Worm (Caenorhabditis elegans): ENCODE data around the gene F21C10.5.
A peak's percentile ranks its signal among the peaks of the same experiment; 100 is the strongest.

Gene F21C10.5

DNA sequence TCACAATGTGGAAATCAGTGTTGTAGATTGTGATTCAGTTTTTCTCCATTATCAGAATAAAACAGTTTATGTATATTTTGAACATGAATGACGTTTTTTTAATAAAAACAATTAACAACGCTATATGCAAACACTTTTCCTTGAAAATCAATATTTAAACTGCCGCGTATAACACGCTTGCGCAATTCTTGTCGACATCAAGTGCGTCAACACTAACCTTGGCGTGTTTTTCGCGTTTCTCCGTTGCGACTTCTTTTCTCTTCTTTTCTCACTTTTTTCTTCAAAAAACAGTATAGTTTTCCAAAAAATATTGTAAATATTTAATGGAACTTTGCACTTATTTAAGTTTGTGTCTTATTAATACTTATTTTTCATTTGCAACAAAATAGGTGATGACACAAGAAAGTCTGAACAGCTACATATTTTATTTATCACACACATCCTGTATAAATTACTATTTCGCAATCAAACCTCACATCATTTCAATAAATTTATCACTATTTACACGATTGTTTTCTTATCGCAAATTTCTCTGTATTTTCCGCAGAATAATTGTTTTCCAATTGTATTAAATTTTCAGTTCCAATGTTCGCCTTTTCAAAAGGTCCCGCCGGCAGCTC, 49.9 kb downstream of the F21C10.5 start, which contains the start of gene spas-1:
Gene spas-1 (plus strand): TSS at position 572 of the 620 bp plus-strand sequence.
- TF ChIP-seq flh-1 (GFP tag; optimal IDR thresholded peaks at IDR 0.05) (no peak), mab-5 (tag; optimal IDR thresholded peaks at IDR 0.05) (no peak), mls-2 (tag; optimal IDR thresholded peaks at IDR 0.05) (peak; percentile 32), ceh-39 (tag; optimal IDR thresholded peaks at IDR 0.05) (no peak), lin-32 (GFP tag; optimal IDR thresholded peaks at IDR 0.05) (peak; percentile 42), elt-1 (tag; optimal IDR thresholded peaks at IDR 0.05; ENCODE audit: borderline replicate concordance, insufficient read depth) (no peak), ceh-43 (GFP tag; optimal IDR thresholded peaks at IDR 0.05) (peak; percentile 56), elt-3 (tag; optimal IDR thresholded peaks at IDR 0.05) (no peak), M03D4.4 (tag; optimal IDR thresholded peaks at IDR 0.05) (peak; percentile 60), ceh-83 (GFP tag; optimal IDR thresholded peaks at IDR 0.05) (no peak), tbx-8 (GFP tag; optimal IDR thresholded peaks at IDR 0.05) (no peak), cnd-1 (tag; optimal IDR thresholded peaks at IDR 0.05) (no peak), unc-62 (GFP tag; optimal IDR thresholded peaks at IDR 0.05) (peak; percentile 38), bed-3 (GFP tag; optimal IDR thresholded peaks at IDR 0.05) (no peak), unc-120 (tag; optimal IDR thresholded peaks at IDR 0.05; ENCODE audit: poor library complexity, severe bottlenecking) (no peak), nhr-12 (tag; optimal IDR thresholded peaks at IDR 0.05) (no peak), blmp-1 (tag; optimal IDR thresholded peaks at IDR 0.05) (no peak), sptf-1 (tag; optimal IDR thresholded peaks at IDR 0.05) (no peak), unc-39 (tag; optimal IDR thresholded peaks at IDR 0.05) (no peak), lin-13 (tag; optimal IDR thresholded peaks at IDR 0.05) (peak; percentile 78), nhr-28 (tag; optimal IDR thresholded peaks at IDR 0.05) (no peak), ham-2 (GFP tag; optimal IDR thresholded peaks at IDR 0.05) (no peak), zip-8 (tag; optimal IDR thresholded peaks at IDR 0.05) (peak; percentile 62), nhr-237 (tag; optimal IDR thresholded peaks at IDR 0.05) (peak; percentile 86), snpc-4 (tag; optimal IDR thresholded peaks at IDR 0.05) (no peak), mep-1 (tag; optimal IDR thresholded peaks at IDR 0.05) (peak; percentile 93), lsy-2 (tag; optimal IDR thresholded peaks at IDR 0.05) (no peak), drap-1 (GFP tag; optimal IDR thresholded peaks at IDR 0.05) (peak; percentile 34), nhr-2 (tag; optimal IDR thresholded peaks at IDR 0.05) (peak; percentile 15), hlh-1 (tag; optimal IDR thresholded peaks at IDR 0.05) (no peak), ces-1 (GFP tag; optimal IDR thresholded peaks at IDR 0.05) (no peak), ztf-11 (tag; optimal IDR thresholded peaks at IDR 0.05) (no peak), pha-4 (tag; optimal IDR thresholded peaks at IDR 0.05) (peak; percentile 84), nhr-76 (tag; optimal IDR thresholded peaks at IDR 0.05) (no peak), sem-2 (GFP tag; optimal IDR thresholded peaks at IDR 0.05) (no peak)
